Fruit fly (Drosophila melanogaster) whole organism, embryonic: ENCODE data around the gene CG14212.

Source experiments
- Ada2b ChIP-seq: fragments of 200-800 bp; sonication (Bioruptor generic); IDR thresholded peaks from 2 replicates; pipeline ENCODE4 v1.3.6; 2022; ENCODE audit warnings: missing biosample characterization, missing genetic modification characterization
- Antp ChIP-seq: fragments of 200-800 bp; sonication (Bioruptor generic); optimal IDR thresholded peaks from 3 replicates; lab custom pipeline; 2016; ENCODE audit warnings: missing biosample characterization, missing genetic modification characterization
- CG10462 ChIP-seq: fragments of 200-800 bp; sonication (Bioruptor generic); optimal IDR thresholded peaks from 2 replicates; lab custom pipeline; 2016; ENCODE audit warnings: missing biosample characterization, missing genetic modification characterization
- CG11247 ChIP-seq: fragments of 200-800 bp; sonication (Bioruptor generic); IDR thresholded peaks from 2 replicates; pipeline ENCODE4 v1.3.6; 2022; ENCODE audit warnings: missing biosample characterization, missing genetic modification characterization
- CG12104 ChIP-seq: fragments of 200-800 bp; sonication (Bioruptor generic); optimal IDR thresholded peaks from 3 replicates; lab custom pipeline; 2016; ENCODE audit warnings: missing biosample characterization, missing genetic modification characterization
- CG12769 ChIP-seq: fragments of 200-800 bp; sonication (Bioruptor generic); optimal IDR thresholded peaks from 2 replicates; lab custom pipeline; 2019; ENCODE audit warnings: missing biosample characterization, mild to moderate bottlenecking, missing genetic modification characterization, moderate library complexity
- CG14965 ChIP-seq: fragments of 200-800 bp; sonication (Bioruptor generic); optimal IDR thresholded peaks from 2 replicates; lab custom pipeline; 2016; ENCODE audit warnings: missing biosample characterization, missing genetic modification characterization, borderline replicate concordance
- CG15269 ChIP-seq: fragments of 200-800 bp; sonication (Bioruptor generic); optimal IDR thresholded peaks from 2 replicates; lab custom pipeline; 2018; ENCODE audit warnings: missing biosample characterization, mild to moderate bottlenecking, missing genetic modification characterization, moderate library complexity
- CG16863 ChIP-seq: fragments of 200-800 bp; sonication (Bioruptor generic); optimal IDR thresholded peaks from 3 replicates; lab custom pipeline; 2016; ENCODE audit warnings: missing biosample characterization, missing genetic modification characterization
- CG1792 ChIP-seq: fragments of 200-800 bp; sonication (Bioruptor generic); optimal IDR thresholded peaks from 2 replicates; lab custom pipeline; 2016; ENCODE audit warnings: missing biosample characterization, missing genetic modification characterization
- CG18262 ChIP-seq: fragments of 200-800 bp; optimal IDR thresholded peaks from 3 replicates; lab custom pipeline; 2019; ENCODE audit warnings: missing biosample characterization, mild to moderate bottlenecking, missing genetic modification characterization, moderate library complexity
- CG18619 ChIP-seq: fragments of 200-800 bp; sonication (Bioruptor generic); optimal IDR thresholded peaks from 3 replicates; lab custom pipeline; 2017; ENCODE audit warnings: missing biosample characterization, mild to moderate bottlenecking, missing genetic modification characterization
- CG2129 ChIP-seq: fragments of 200-800 bp; sonication (Bioruptor generic); IDR thresholded peaks from 2 replicates; pipeline ENCODE4 v1.3.6; 2022; ENCODE audit warnings: missing biosample characterization, missing genetic modification characterization; ENCODE audit not compliant: partially characterized antibody
- CG2889 ChIP-seq: fragments of 200-800 bp; sonication (Bioruptor generic); IDR thresholded peaks from 3 replicates; pipeline ENCODE4 v1.3.6; 2022; ENCODE audit warnings: missing biosample characterization, missing genetic modification characterization
- CG4707 ChIP-seq: fragments of 200-800 bp; sonication (Bioruptor generic); optimal IDR thresholded peaks from 2 replicates; lab custom pipeline; 2018; ENCODE audit warnings: missing biosample characterization, mild to moderate bottlenecking, missing genetic modification characterization, moderate library complexity
- CG4854 ChIP-seq: fragments of 200-800 bp; sonication (Bioruptor generic); optimal IDR thresholded peaks from 2 replicates; lab custom pipeline; 2016; ENCODE audit warnings: missing biosample characterization, missing genetic modification characterization, inconsistent platforms
- CG7372 ChIP-seq: fragments of 200-800 bp; sonication (Bioruptor generic); IDR thresholded peaks from 2 replicates; pipeline ENCODE4 v1.3.6; 2022; ENCODE audit warnings: missing biosample characterization, missing genetic modification characterization
- CoRest ChIP-seq: fragments of 200-800 bp; sonication (Bioruptor generic); optimal IDR thresholded peaks from 3 replicates; lab custom pipeline; 2018; ENCODE audit warnings: missing biosample characterization, mild to moderate bottlenecking, missing genetic modification characterization, moderate library complexity
- CrebB ChIP-seq: fragments of 200-800 bp; sonication (Bioruptor generic); optimal IDR thresholded peaks from 3 replicates; lab custom pipeline; 2018; ENCODE audit warnings: missing biosample characterization, mild to moderate bottlenecking, missing genetic modification characterization
- Dp ChIP-seq: fragments of 200-800 bp; sonication (Bioruptor generic); optimal IDR thresholded peaks from 2 replicates; lab custom pipeline; 2018; ENCODE audit warnings: missing biosample characterization, mild to moderate bottlenecking, missing genetic modification characterization, moderate library complexity
- Ets65A ChIP-seq: fragments of 200-800 bp; sonication (Bioruptor generic); peaks from one replicate; lab custom pipeline; 2016; ENCODE audit warnings: missing biosample characterization, missing genetic modification characterization
- Gug ChIP-seq: fragments of 200-800 bp; sonication (Bioruptor generic); IDR thresholded peaks from 4 replicates; pipeline ENCODE4 v1.3.6; 2022; ENCODE audit warnings: missing biosample characterization, missing genetic modification characterization
- HmgZ ChIP-seq: fragments of 200-800 bp; sonication (Bioruptor generic); optimal IDR thresholded peaks from 2 replicates; lab custom pipeline; 2018; ENCODE audit warnings: missing biosample characterization, mild to moderate bottlenecking, missing genetic modification characterization
- Meics ChIP-seq: fragments of 200-800 bp; sonication (Bioruptor generic); optimal IDR thresholded peaks from 2 replicates; lab custom pipeline; 2017; ENCODE audit warnings: missing biosample characterization, mild to moderate bottlenecking, missing genetic modification characterization
- NfI ChIP-seq: fragments of 200-800 bp; sonication (Bioruptor generic); optimal IDR thresholded peaks from 3 replicates; lab custom pipeline; 2018; ENCODE audit warnings: missing biosample characterization, mild to moderate bottlenecking, missing genetic modification characterization, moderate library complexity
- Optix ChIP-seq: fragments of 200-800 bp; sonication (Bioruptor generic); IDR thresholded peaks from 3 replicates; pipeline ENCODE4 v1.3.6; 2022; ENCODE audit warnings: missing biosample characterization, missing genetic modification characterization
- Ravus ChIP-seq: fragments of 200-800 bp; sonication (Bioruptor generic); IDR thresholded peaks from 2 replicates; pipeline ENCODE4 v1.3.6; 2022; ENCODE audit warnings: missing biosample characterization, missing genetic modification characterization
- Sry-δ ChIP-seq: fragments of 200-800 bp; sonication (Bioruptor generic); optimal IDR thresholded peaks from 2 replicates; lab custom pipeline; 2016; ENCODE audit warnings: missing biosample characterization, missing genetic modification characterization
- Usf ChIP-seq: fragments of 200-800 bp; sonication (Bioruptor generic); optimal IDR thresholded peaks from 2 replicates; lab custom pipeline; 2017; ENCODE audit warnings: missing genotype, missing biosample characterization, missing genetic modification characterization
- Vsx1 ChIP-seq: fragments of 200-800 bp; sonication (Bioruptor generic); optimal IDR thresholded peaks from 2 replicates; lab custom pipeline; 2017; ENCODE audit warnings: missing biosample characterization, mild to moderate bottlenecking, missing genetic modification characterization, missing genetic modification reagents
- abd-A ChIP-seq: fragments of 200-800 bp; sonication (Bioruptor generic); optimal IDR thresholded peaks from 3 replicates; lab custom pipeline; 2019; ENCODE audit warnings: missing biosample characterization, mild to moderate bottlenecking, missing genetic modification characterization, moderate library complexity
- ash1 ChIP-seq: fragments of 200-800 bp; sonication (Bioruptor generic); optimal IDR thresholded peaks from 2 replicates; lab custom pipeline; 2018; ENCODE audit warnings: missing biosample characterization, mild to moderate bottlenecking, missing genetic modification characterization
- az2 ChIP-seq: fragments of 200-800 bp; sonication (Bioruptor generic); optimal IDR thresholded peaks from 3 replicates; lab custom pipeline; 2016; ENCODE audit warnings: missing biosample characterization, missing genetic modification characterization
- bcd ChIP-seq: fragments of 200-800 bp; sonication (Bioruptor generic); optimal IDR thresholded peaks from 2 replicates; lab custom pipeline; 2017; ENCODE audit warnings: missing biosample characterization, mild to moderate bottlenecking, missing genetic modification characterization
- caup ChIP-seq: fragments of 200-800 bp; sonication (Bioruptor generic); optimal IDR thresholded peaks from 3 replicates; lab custom pipeline; 2017; ENCODE audit warnings: missing biosample characterization, mild to moderate bottlenecking, missing genetic modification characterization, moderate library complexity; ENCODE audit not compliant: severe bottlenecking
- esg ChIP-seq: fragments of 200-800 bp; sonication (Bioruptor generic); conservative IDR thresholded peaks from 2 replicates; pipeline ENCODE4 v1.3.6; 2022; ENCODE audit warnings: missing biosample characterization, missing genetic modification characterization
- eve ChIP-seq, 2 experiments: fragments of >200 bp; optimal IDR thresholded peaks; 2 replicates each; lab custom pipeline; 2017; ENCODE audit warnings: missing biosample characterization in 2 of 2, missing genetic modification characterization in 2 of 2
- gsb ChIP-seq: fragments of 200-800 bp; sonication (Bioruptor generic); IDR thresholded peaks from 2 replicates; pipeline ENCODE4 v1.3.6; 2022; ENCODE audit warnings: missing biosample characterization, missing genetic modification characterization
- ind ChIP-seq: fragments of 200-800 bp; sonication (Bioruptor generic); optimal IDR thresholded peaks from 3 replicates; lab custom pipeline; 2016; ENCODE audit warnings: missing biosample characterization, missing genetic modification characterization
- knrl ChIP-seq: fragments of 200-800 bp; sonication (Bioruptor generic); IDR thresholded peaks from 3 replicates; pipeline ENCODE4 v1.3.6; 2022; ENCODE audit warnings: missing biosample characterization, missing genetic modification characterization; ENCODE audit not compliant: partially characterized antibody
- nau ChIP-seq: fragments of 200-800 bp; sonication (Bioruptor generic); optimal IDR thresholded peaks from 3 replicates; lab custom pipeline; 2017; ENCODE audit warnings: missing biosample characterization, mild to moderate bottlenecking, missing genetic modification characterization, missing genetic modification reagents
- pho ChIP-seq: fragments of 200-800 bp; sonication (Bioruptor generic); optimal IDR thresholded peaks from 2 replicates; lab custom pipeline; 2016; ENCODE audit warnings: missing biosample characterization, missing genetic modification characterization
- psq ChIP-seq: fragments of 200-800 bp; sonication (Bioruptor generic); optimal IDR thresholded peaks from 2 replicates; lab custom pipeline; 2017; ENCODE audit warnings: missing biosample characterization, missing genetic modification characterization
- sd ChIP-seq: fragments of 200-800 bp; sonication (Bioruptor generic); optimal IDR thresholded peaks from 3 replicates; lab custom pipeline; 2018; ENCODE audit warnings: missing biosample characterization, mild to moderate bottlenecking, missing genetic modification characterization, moderate library complexity
- sens-2 ChIP-seq: fragments of 200-800 bp; sonication (Bioruptor generic); IDR thresholded peaks from 2 replicates; pipeline ENCODE4 v1.3.6; 2022; ENCODE audit warnings: missing biosample characterization, missing genetic modification characterization
- shn ChIP-seq: fragments of 200-800 bp; sonication (Bioruptor generic); optimal IDR thresholded peaks from 3 replicates; lab custom pipeline; 2016; ENCODE audit warnings: missing biosample characterization, missing genetic modification characterization
- sna ChIP-seq: fragments of 200-800 bp; sonication (Bioruptor generic); IDR thresholded peaks from 2 replicates; pipeline ENCODE4 v1.3.6; 2022; ENCODE audit warnings: missing biosample characterization, missing genetic modification characterization; ENCODE audit not compliant: partially characterized antibody
- sqz ChIP-seq: fragments of 200-800 bp; sonication (Bioruptor generic); optimal IDR thresholded peaks from 3 replicates; lab custom pipeline; 2018; ENCODE audit warnings: missing biosample characterization, mild to moderate bottlenecking, missing genetic modification characterization
- tap ChIP-seq: fragments of 200-800 bp; optimal IDR thresholded peaks from 3 replicates; lab custom pipeline; 2019; ENCODE audit warnings: missing biosample characterization, mild to moderate bottlenecking, missing genetic modification characterization, moderate library complexity
- tna ChIP-seq: fragments of 200-800 bp; sonication (Bioruptor generic); IDR thresholded peaks from 2 replicates; pipeline ENCODE4 v1.3.6; 2022; ENCODE audit warnings: missing biosample characterization, missing genetic modification characterization; ENCODE audit not compliant: partially characterized antibody
- toy ChIP-seq: fragments of 200-800 bp; sonication (Bioruptor generic); IDR thresholded peaks from 2 replicates; pipeline ENCODE4 v1.3.6; 2022; ENCODE audit warnings: missing biosample characterization, missing genetic modification characterization
- tx ChIP-seq: fragments of 200-800 bp; sonication (Bioruptor generic); optimal IDR thresholded peaks from 2 replicates; lab custom pipeline; 2016; ENCODE audit warnings: missing biosample characterization, missing genetic modification characterization

Gene CG14212

DNA sequence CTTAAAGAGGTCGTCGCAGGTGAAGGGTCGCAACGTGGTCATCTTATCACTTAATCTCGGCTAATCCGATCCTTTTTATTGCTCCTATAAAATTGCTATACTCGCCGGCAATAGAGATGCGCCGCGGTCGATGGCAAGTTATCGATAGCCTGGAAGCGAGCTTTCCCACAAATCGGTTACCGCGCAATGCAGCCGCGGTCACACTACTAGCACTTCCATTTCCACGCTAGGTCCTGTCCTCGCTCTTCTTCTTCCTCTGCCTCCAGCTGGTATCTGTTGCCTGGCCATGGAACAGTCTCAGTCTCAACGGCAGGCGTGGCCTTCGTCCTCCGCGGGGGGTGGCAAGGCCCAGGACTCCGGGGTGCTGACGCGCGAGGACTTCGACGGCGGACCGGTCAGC is 2.6 kb upstream of the CG14212 start, which contains the start of the genes Naa20A and MKP-4 (continued):
- TF ChIP-seq sens-2 (no peak), CG12104 (no peak), ash1 (GFP tag; lab: Kevin White, UChicago) (no peak), sna (GFP tag; lab: Robert Waterston, UW) (peak; percentile 71; the same call in 1 of the 2 replicates), CG2129 (GFP tag; lab: Robert Waterston, UW) (peak; percentile 28; the same call in 1 of the 2 replicates), CG2889 (GFP tag; lab: Robert Waterston, UW) (no peak), tap (tag; lab: Kevin White, UChicago) (no peak), Gug (GFP tag; lab: Robert Waterston, UW) (no peak), CG12769 (tag; lab: Kevin White, UChicago) (no peak), eve (GFP tag; optimal IDR thresholded peaks at IDR 0.05; lab: Kevin White, UChicago) (no peak), CG18619 (GFP tag; lab: Kevin White, UChicago) (no peak), az2 (GFP tag; lab: Kevin White, UChicago) (no peak), CG11247 (GFP tag; lab: Robert Waterston, UW) (no peak), psq (GFP tag; lab: Kevin White, UChicago) (no peak), nau (GFP tag; lab: Kevin White, UChicago) (no peak), CG14965 (GFP tag; lab: Kevin White, UChicago) (no peak), Optix (GFP tag; lab: Robert Waterston, UW) (no peak), CG7372 (GFP tag; lab: Robert Waterston, UW) (no peak), tx (no peak), CG18262 (no peak), Sry-δ (GFP tag; lab: Kevin White, UChicago) (peak; percentile 91), pho (GFP tag; lab: Kevin White, UChicago) (no peak), shn (GFP tag; lab: Kevin White, UChicago) (no peak), bcd (no peak), CG16863 (GFP tag; lab: Kevin White, UChicago) (no peak), Vsx1 (GFP tag; lab: Kevin White, UChicago) (no peak), HmgZ (tag; lab: Kevin White, UChicago) (peak; percentile 34), CG10462 (no peak), gsb (GFP tag; lab: Robert Waterston, UW) (no peak), caup (GFP tag; lab: Kevin White, UChicago) (no peak), sqz (no peak), NfI (GFP tag; lab: Kevin White, UChicago) (no peak), Usf (GFP tag; lab: Kevin White, UChicago) (no peak), sd (no peak), tna (GFP tag; lab: Robert Waterston, UW) (peak; percentile 60), CrebB (tag; lab: Kevin White, UChicago) (no peak), CG1792 (GFP tag; lab: Kevin White, UChicago) (no peak), Antp (GFP tag; lab: Kevin White, UChicago) (no peak), Ravus (GFP tag; lab: Robert Waterston, UW) (no peak), Dp (GFP tag; lab: Kevin White, UChicago) (peak; percentile 49), CG4854 (GFP tag; lab: Kevin White, UChicago) (no peak), ind (GFP tag; lab: Kevin White, UChicago) (no peak), knrl (GFP tag; lab: Robert Waterston, UW) (peak; percentile 68), CoRest (tag; lab: Kevin White, UChicago) (no peak), esg (no peak), toy (GFP tag; lab: Robert Waterston, UW) (no peak), CG15269 (tag; lab: Kevin White, UChicago) (no peak), Ets65A (no peak), CG4707 (no peak), abd-A (tag; lab: Kevin White, UChicago) (no peak), Meics (no peak), Ada2b (no peak)
